Fruit fly (Drosophila melanogaster) Kc167 (cell line): Measurements from ENCODE around the gene Atg5.

Experiments
- Myc ChIP-seq: fragments of >200 bp; optimal IDR thresholded peaks from 2 replicates; lab custom pipeline; 2017; ENCODE audit warnings: missing external identifiers
- Sin3A ChIP-seq: fragments of >200 bp; optimal IDR thresholded peaks from 2 replicates; lab custom pipeline; 2018; ENCODE audit warnings: missing external identifiers
- h ChIP-seq: fragments of >200 bp; optimal IDR thresholded peaks from 3 replicates; lab custom pipeline; 2018; ENCODE audit warnings: missing external identifiers
- insv ChIP-seq: fragments of >200 bp; optimal IDR thresholded peaks from 3 replicates; lab custom pipeline; 2018; ENCODE audit warnings: missing external identifiers
- psq ChIP-seq: fragments of >200 bp; optimal IDR thresholded peaks from 2 replicates; lab custom pipeline; 2017; ENCODE audit warnings: missing external identifiers
- ttk ChIP-seq: sonication (Bioruptor generic); optimal IDR thresholded peaks from 2 replicates; lab custom pipeline; 2017; ENCODE audit warnings: missing external identifiers

The Atg5 gene

DNA sequence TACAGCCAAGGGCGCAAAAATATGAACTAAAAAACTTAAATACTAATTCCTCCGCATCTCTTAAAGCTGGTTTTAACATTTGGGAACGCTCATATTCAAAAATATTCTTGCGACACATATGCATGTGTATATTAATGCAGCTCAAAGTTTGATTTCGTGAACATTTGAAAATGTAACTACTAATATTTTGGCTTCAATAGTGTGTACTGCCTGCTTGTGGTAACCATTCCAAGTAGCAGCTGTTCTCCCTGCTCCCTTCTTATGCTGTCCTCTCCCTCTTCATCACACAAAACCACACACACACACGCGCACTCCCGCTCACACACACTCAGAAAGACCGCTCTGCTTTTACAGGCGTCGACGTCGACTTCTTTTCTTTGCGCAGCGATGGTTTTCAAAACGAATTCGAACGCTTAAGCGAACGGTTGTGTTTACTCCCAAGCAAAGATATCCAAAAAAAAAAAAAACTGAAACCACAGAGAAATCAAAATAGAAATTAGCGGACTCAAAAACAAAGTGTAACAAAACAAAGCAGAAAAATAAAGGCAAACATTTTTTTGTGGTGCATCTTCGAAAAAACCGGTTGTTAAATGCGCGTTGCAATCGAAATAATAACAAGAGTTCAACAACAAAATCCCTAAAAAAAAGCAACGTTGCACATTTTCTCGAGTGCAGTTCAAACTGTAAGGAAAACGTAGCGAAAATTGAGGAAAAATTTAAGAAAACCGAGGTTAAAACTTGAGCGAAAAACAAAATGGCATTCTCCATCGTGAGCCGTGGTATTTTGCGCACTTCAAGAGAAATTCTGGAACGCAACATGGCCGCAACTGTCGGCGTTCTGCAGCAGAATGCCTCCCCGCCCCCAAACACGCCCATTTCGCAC, 13.6 kb upstream of the Atg5 start, which contains the start of gene CBP:
Gene CBP (plus strand): TSS at position 391 of the 883 bp plus-strand sequence.
- TF ChIP-seq Sin3A (lab: Kevin White, UChicago) (no peak), h (no peak), Myc (lab: Kevin White, UChicago) (no peak), ttk (lab: Kevin White, UChicago) (no peak), psq (no peak), insv (lab: Kevin White, UChicago) (no peak)

dm6 chrX:7336121-7336961, 12.8 kb upstream of the Atg5 start:
- TF ChIP-seq Myc (lab: Kevin White, UChicago) = no peak
- no peak for TF ChIP-seq Sin3A (lab: Kevin White, UChicago)
- no peak for TF ChIP-seq psq
- no peak for TF ChIP-seq insv (lab: Kevin White, UChicago)
- no peak for TF ChIP-seq ttk (lab: Kevin White, UChicago)
- no peak for TF ChIP-seq h

DNA sequence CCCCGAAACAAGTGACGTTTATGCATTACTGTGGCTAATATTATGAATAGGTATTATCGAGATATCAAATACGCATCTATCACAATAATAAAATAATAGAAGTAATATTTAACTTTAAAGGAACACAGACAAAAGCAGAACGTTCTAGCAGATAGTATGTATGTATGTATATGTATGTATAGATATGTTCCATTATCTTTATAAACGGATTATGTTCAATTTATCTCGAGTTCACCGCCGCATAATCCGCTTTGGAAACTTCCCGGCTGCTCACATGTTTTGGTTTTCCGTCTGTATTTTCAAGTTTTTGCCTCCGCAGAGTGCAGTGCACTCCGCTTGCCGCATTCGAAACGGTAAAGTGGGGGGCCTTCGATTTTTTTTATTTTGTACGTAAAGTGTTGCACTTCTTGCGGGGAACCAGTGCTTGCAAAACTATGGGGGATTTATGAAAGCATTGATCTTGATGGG, 12.0 kb upstream of the Atg5 start:
- no peak for TF ChIP-seq Sin3A (lab: Kevin White, UChicago)

DNA sequence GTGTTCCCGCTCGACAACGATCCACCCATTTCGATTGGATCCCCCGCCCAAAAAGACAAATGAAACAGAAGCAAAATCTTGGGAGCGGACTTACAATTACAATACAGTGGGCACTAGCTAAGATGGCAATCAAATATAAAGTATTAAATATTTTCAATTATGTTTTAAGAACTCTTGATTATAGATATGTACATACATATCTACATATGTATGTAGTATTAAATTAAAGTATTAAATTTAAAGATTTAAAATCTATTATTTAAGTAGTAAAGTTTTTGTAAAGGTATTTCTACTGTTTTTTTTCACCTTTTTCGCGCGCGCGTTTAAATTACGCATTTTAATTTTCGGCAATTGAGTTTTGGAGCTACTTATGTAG, 11.2 kb upstream of the Atg5 start:
- TF ChIP-seq ttk (lab: Kevin White, UChicago) (no peak), h (no peak), insv (lab: Kevin White, UChicago) (no peak), Myc (lab: Kevin White, UChicago) (no peak), psq (no peak), Sin3A (lab: Kevin White, UChicago) (no peak)

- TF ChIP-seq Sin3A (lab: Kevin White, UChicago) (no peak), ttk (lab: Kevin White, UChicago) (no peak), psq (no peak), Myc (lab: Kevin White, UChicago) (no peak), h (no peak), insv (lab: Kevin White, UChicago) (no peak)
Observed at dm6 chrX:7333858-7334800, 10.6 kb upstream of the Atg5 start.

DNA sequence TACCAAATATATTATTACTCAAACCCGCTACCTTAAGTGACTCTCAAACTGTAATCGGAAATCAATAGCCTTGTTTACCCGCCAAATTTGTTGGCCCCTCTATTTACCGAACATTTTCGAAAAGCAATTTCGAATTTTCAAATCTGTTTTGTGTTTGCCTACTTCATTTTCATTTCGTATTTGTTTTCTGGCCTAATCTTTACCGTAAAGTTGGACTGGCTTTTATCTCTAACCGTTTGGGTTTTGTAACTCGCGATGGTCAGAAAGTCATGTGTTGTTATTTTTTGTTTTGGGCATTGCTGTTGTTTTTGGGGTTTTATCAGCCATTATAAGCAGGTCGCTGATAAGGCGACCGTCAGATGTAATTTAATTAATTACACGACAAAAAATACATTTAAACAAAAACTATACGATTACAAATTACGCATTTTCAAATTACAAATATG, 9.8 kb upstream of the Atg5 start:
- TF ChIP-seq Myc (lab: Kevin White, UChicago) = no peak
- no peak for TF ChIP-seq insv (lab: Kevin White, UChicago)
- no peak for TF ChIP-seq psq
- no peak for TF ChIP-seq Sin3A (lab: Kevin White, UChicago)
- TF ChIP-seq ttk (lab: Kevin White, UChicago) = no peak
- TF ChIP-seq h = no peak

- TF ChIP-seq Sin3A (lab: Kevin White, UChicago) (no peak), h (no peak), ttk (lab: Kevin White, UChicago) (no peak), insv (lab: Kevin White, UChicago) (no peak), psq (no peak)
Observed at dm6 chrX:7332493-7332892, 8.9 kb upstream of the Atg5 start.

- TF ChIP-seq Myc (lab: Kevin White, UChicago) (no peak), ttk (lab: Kevin White, UChicago) (no peak), insv (lab: Kevin White, UChicago) (no peak), psq (no peak), Sin3A (lab: Kevin White, UChicago) (no peak), h (no peak)
Observed at dm6 chrX:7332091-7332490, 8.5 kb upstream of the Atg5 start, which contains the start of gene CG42780. TSS of gene CG42780 (minus strand) at chrX:7332191.

DNA sequence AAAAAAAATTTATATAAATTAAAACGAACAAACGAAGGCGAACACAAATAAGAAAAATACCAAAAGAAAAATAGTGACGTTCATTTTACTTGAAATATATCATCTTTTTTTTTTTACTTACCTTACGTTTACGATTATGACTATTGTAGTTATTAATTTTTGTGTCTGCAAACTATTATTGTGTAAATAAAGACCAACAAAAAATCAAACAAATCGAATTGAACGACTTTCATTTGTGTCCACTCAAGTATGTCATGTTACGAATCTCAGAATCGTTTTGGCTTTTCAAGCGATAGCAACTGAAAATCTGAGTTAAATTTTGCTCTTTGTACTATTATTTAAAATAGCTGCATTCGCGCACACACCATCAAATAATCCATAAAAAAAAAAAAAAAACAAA, 5.2 kb upstream of the Atg5 start, which contains the start of gene Acsf3:
Gene Acsf3 (plus strand): TSS at position 301 of the 400 bp plus-strand sequence.
- TF ChIP-seq Sin3A (lab: Kevin White, UChicago) (no peak), Myc (lab: Kevin White, UChicago) (no peak), ttk (lab: Kevin White, UChicago) (no peak), h (no peak), insv (lab: Kevin White, UChicago) (no peak), psq (no peak)

DNA sequence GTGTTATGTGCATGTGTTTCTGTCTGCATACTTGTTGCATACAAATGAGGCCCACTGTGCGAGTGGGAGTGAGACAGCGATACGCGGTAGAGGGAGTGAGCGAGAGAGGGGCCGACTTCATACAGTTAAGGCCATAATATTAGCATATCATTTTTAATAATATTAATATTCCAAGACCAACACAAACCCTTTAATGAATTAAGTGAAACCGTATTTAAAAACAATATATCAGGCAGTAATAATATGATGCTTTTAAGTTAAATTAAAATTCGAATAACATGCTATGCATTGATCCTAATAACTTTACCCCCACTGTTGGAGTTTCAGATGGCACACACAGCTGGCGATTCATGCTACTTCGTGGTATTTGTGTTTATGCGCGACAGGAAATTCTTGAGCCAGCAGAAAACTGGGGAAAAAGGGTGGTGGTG, 1.3 kb upstream of the Atg5 start:
- TF ChIP-seq ttk (lab: Kevin White, UChicago) (no peak), h (no peak), insv (lab: Kevin White, UChicago) (no peak), psq (no peak), Sin3A (lab: Kevin White, UChicago) (no peak), Myc (lab: Kevin White, UChicago) (no peak)

dm6 chrX:7321829-7322228, 1.7 kb downstream of the Atg5 start:
- no peak for TF ChIP-seq Sin3A (lab: Kevin White, UChicago)
- TF ChIP-seq Myc (lab: Kevin White, UChicago) = no peak
- TF ChIP-seq ttk (lab: Kevin White, UChicago) = no peak
- no peak for TF ChIP-seq insv (lab: Kevin White, UChicago)
- TF ChIP-seq h = no peak
- no peak for TF ChIP-seq psq
